Fruit fly (Drosophila melanogaster): ENCODE results near the gene CG31639.

The CG31639 gene

dm6 chr2L:6155041-6155440, at the start of gene CG31639:
TSS of gene CG31639 (minus strand) at chr2L:6155141.
- TF ChIP-seq CG17801 (GFP tag; optimal IDR thresholded peaks at IDR 0.05; ENCODE audit: partially characterized antibody): no peak

dm6 chr2L:6202881-6203280, 47.9 kb upstream of the CG31639 start:
- no peak for TF ChIP-seq CG17801 (GFP tag; optimal IDR thresholded peaks at IDR 0.05; ENCODE audit: partially characterized antibody)

- no peak for TF ChIP-seq CG17801 (GFP tag; optimal IDR thresholded peaks at IDR 0.05; ENCODE audit: partially characterized antibody)
Measured at dm6 chr2L:6201469-6201868, 46.5 kb upstream of the CG31639 start.

dm6 chr2L:6199544-6199943, 44.6 kb upstream of the CG31639 start:
- no peak for TF ChIP-seq CG17801 (GFP tag; optimal IDR thresholded peaks at IDR 0.05; ENCODE audit: partially characterized antibody)

dm6 chr2L:6198822-6199221, 43.9 kb upstream of the CG31639 start:
- no peak for TF ChIP-seq CG17801 (GFP tag; optimal IDR thresholded peaks at IDR 0.05; ENCODE audit: partially characterized antibody)

- TF ChIP-seq CG17801 (GFP tag; optimal IDR thresholded peaks at IDR 0.05; ENCODE audit: partially characterized antibody): no peak
Measured at dm6 chr2L:6197773-6198172, 42.8 kb upstream of the CG31639 start.

- TF ChIP-seq CG17801 (GFP tag; optimal IDR thresholded peaks at IDR 0.05; ENCODE audit: partially characterized antibody): no peak
Measured at dm6 chr2L:6194054-6194453, 39.1 kb upstream of the CG31639 start.

- TF ChIP-seq CG17801 (GFP tag; optimal IDR thresholded peaks at IDR 0.05; ENCODE audit: partially characterized antibody): no peak
Measured at dm6 chr2L:6193004-6193566, 38.1 kb upstream of the CG31639 start.

- TF ChIP-seq CG17801 (GFP tag; optimal IDR thresholded peaks at IDR 0.05; ENCODE audit: partially characterized antibody): no peak
Measured at dm6 chr2L:6186356-6186755, 31.4 kb upstream of the CG31639 start.

- no peak for TF ChIP-seq CG17801 (GFP tag; optimal IDR thresholded peaks at IDR 0.05; ENCODE audit: partially characterized antibody)
Measured at dm6 chr2L:6179990-6180389, 25.0 kb upstream of the CG31639 start.

dm6 chr2L:6178740-6179633, 24.0 kb upstream of the CG31639 start, which contains the start of gene smal:
TSS of gene smal (plus strand) at chr2L:6179133.
- no peak for TF ChIP-seq CG17801 (GFP tag; optimal IDR thresholded peaks at IDR 0.05; ENCODE audit: partially characterized antibody)

dm6 chr2L:6178118-6178739, 23.3 kb upstream of the CG31639 start:
- TF ChIP-seq CG17801 (GFP tag; optimal IDR thresholded peaks at IDR 0.05; ENCODE audit: partially characterized antibody): no peak

dm6 chr2L:6177141-6177540, 22.2 kb upstream of the CG31639 start:
- no peak for TF ChIP-seq CG17801 (GFP tag; optimal IDR thresholded peaks at IDR 0.05; ENCODE audit: partially characterized antibody)

- TF ChIP-seq CG17801 (GFP tag; optimal IDR thresholded peaks at IDR 0.05; ENCODE audit: partially characterized antibody): no peak
Measured at dm6 chr2L:6176408-6176807, 21.5 kb upstream of the CG31639 start.

- TF ChIP-seq CG17801 (GFP tag; optimal IDR thresholded peaks at IDR 0.05; ENCODE audit: partially characterized antibody): no peak
Measured at dm6 chr2L:6172996-6173395, 18.1 kb upstream of the CG31639 start.

- no peak for TF ChIP-seq CG17801 (GFP tag; optimal IDR thresholded peaks at IDR 0.05; ENCODE audit: partially characterized antibody)
Measured at dm6 chr2L:6171166-6171565, 16.2 kb upstream of the CG31639 start.

Measured in ovary, adult (tissue).